Fruit fly (Drosophila melanogaster) whole organism, prepupa: Measurements from ENCODE around the gene CG3987.

Experiments used
- Blimp-1 ChIP-seq: fragments of 200-800 bp; sonication (Bioruptor generic); optimal IDR thresholded peaks from 3 replicates; lab custom pipeline; 2017; ENCODE audit warnings: missing biosample characterization, missing genetic modification characterization, mild to moderate bottlenecking, moderate library complexity, missing genetic modification reagents
- CG3032 ChIP-seq: fragments of 200-800 bp; optimal IDR thresholded peaks from 2 replicates; lab custom pipeline; 2019; ENCODE audit warnings: missing biosample characterization, mild to moderate bottlenecking, missing genetic modification characterization, moderate library complexity
- CG6854 ChIP-seq: fragments of 200-800 bp; sonication (Bioruptor generic); optimal IDR thresholded peaks from 2 replicates; lab custom pipeline; 2017; ENCODE audit warnings: missing biosample characterization, mild to moderate bottlenecking, missing genetic modification characterization
- CG7368 ChIP-seq: fragments of 200-800 bp; sonication (Bioruptor generic); optimal IDR thresholded peaks from 3 replicates; lab custom pipeline; 2016; ENCODE audit warnings: missing biosample characterization, missing genetic modification characterization
- CG8119 ChIP-seq: fragments of 200-800 bp; sonication (Bioruptor generic); IDR thresholded peaks from 3 replicates; pipeline ENCODE4 v1.3.6; 2022; ENCODE audit warnings: missing biosample characterization, missing genetic modification characterization
- CG8632 ChIP-seq: fragments of 200-800 bp; sonication (Bioruptor generic); optimal IDR thresholded peaks from 3 replicates; lab custom pipeline; 2016; ENCODE audit warnings: missing biosample characterization, missing genetic modification characterization
- Hr38 ChIP-seq: sonication (Bioruptor generic); optimal IDR thresholded peaks from 2 replicates; lab custom pipeline; 2016; ENCODE audit warnings: missing biosample characterization, missing genetic modification characterization
- Met ChIP-seq: fragments of 200-800 bp; sonication (Bioruptor generic); optimal IDR thresholded peaks from 3 replicates; lab custom pipeline; 2016; ENCODE audit warnings: missing biosample characterization, missing genetic modification characterization
- Sox14 ChIP-seq: fragments of 200-800 bp; sonication (Bioruptor generic); optimal IDR thresholded peaks from 3 replicates; lab custom pipeline; 2016; ENCODE audit warnings: missing biosample characterization, missing genetic modification characterization
- Sox15 ChIP-seq: fragments of 200-800 bp; sonication (Bioruptor generic); optimal IDR thresholded peaks from 3 replicates; lab custom pipeline; 2016; ENCODE audit warnings: missing biosample characterization, missing genetic modification characterization
- acj6 ChIP-seq: fragments of 200-800 bp; sonication (Bioruptor generic); optimal IDR thresholded peaks from 3 replicates; lab custom pipeline; 2016; ENCODE audit warnings: missing biosample characterization, missing genetic modification characterization
- dsx ChIP-seq: fragments of 200-800 bp; optimal IDR thresholded peaks from 3 replicates; lab custom pipeline; 2019; ENCODE audit warnings: missing biosample characterization, mild to moderate bottlenecking, missing genetic modification characterization, moderate library complexity; ENCODE audit not compliant: poor library complexity, severe bottlenecking
- spab ChIP-seq: fragments of 200-800 bp; sonication (Bioruptor generic); optimal IDR thresholded peaks from 2 replicates; lab custom pipeline; 2017; ENCODE audit warnings: missing biosample characterization, mild to moderate bottlenecking, missing genetic modification characterization, missing genetic modification reagents

dm6 chr3R:15119730-15120129, 20.0 kb upstream of the CG3987 start:
- TF ChIP-seq spab (GFP tag; lab: Kevin White, UChicago) = no peak
- TF ChIP-seq dsx (GFP tag; lab: Kevin White, UChicago) = no peak
- no peak for TF ChIP-seq Sox14
- TF ChIP-seq CG6854 (GFP tag; lab: Kevin White, UChicago) = no peak
- TF ChIP-seq CG8632 = no peak
- TF ChIP-seq CG8119 (GFP tag; lab: Robert Waterston, UW) = no peak
- TF ChIP-seq acj6 (GFP tag; lab: Kevin White, UChicago) = no peak
- no peak for TF ChIP-seq Blimp-1 (GFP tag; lab: Kevin White, UChicago)
- no peak for TF ChIP-seq CG7368 (GFP tag; lab: Kevin White, UChicago)
- no peak for TF ChIP-seq Sox15 (GFP tag; lab: Kevin White, UChicago)
- no peak for TF ChIP-seq CG3032
- no peak for TF ChIP-seq Met
- TF ChIP-seq Hr38 (GFP tag; lab: Kevin White, UChicago) = no peak
